Worm (Caenorhabditis elegans): Measurements from ENCODE around the gene T06A10.2.

T06A10.2 gene

DNA sequence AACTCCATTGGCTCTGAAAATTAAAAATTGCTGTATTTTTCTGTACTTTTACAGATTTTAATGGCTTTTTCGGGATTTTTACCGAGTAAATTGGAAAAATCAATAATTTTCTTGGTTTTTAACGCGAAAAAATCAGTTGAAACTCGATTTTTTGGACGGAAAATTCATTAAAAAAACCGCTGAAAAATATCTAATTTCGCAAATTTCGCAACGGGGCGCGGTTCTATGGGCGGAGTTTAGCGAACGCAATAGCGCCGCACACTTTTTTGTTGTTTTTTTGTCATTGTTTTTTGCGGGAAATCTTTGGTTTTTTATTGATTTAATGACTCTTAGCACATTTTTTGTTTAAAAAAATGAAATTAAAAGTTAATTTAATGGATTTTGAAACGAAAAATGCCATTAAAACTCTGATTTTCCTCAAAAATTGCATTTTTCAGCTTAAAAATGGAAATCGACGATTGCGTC is 31.9 kb upstream of the T06A10.2 start, which contains the start of the genes mel-46 and lsy-13 (continued):
- TF ChIP-seq lsl-1 (GFP tag; optimal IDR thresholded peaks at IDR 0.05) (peak; percentile 38), bed-2 (GFP tag; IDR thresholded peaks at IDR 0.05) (no peak), Y53F4B.3 (GFP tag; IDR thresholded peaks at IDR 0.05) (no peak), madf-6 (GFP tag; IDR thresholded peaks at IDR 0.05) (peak; percentile 68), mxl-1 (tag; optimal IDR thresholded peaks at IDR 0.05) (no peak), mcd-1 (GFP tag; IDR thresholded peaks at IDR 0.05) (no peak), hmg-20 (GFP tag; IDR thresholded peaks at IDR 0.05) (no peak), F23B12.7 (tag; optimal IDR thresholded peaks at IDR 0.05; ENCODE audit: insufficient read depth) (peak; percentile 42), T07F8.4 (tag; optimal IDR thresholded peaks at IDR 0.05) (no peak), efl-1 (GFP tag; optimal IDR thresholded peaks at IDR 0.05) (peak; percentile 66), F33H1.4 (GFP tag; IDR thresholded peaks at IDR 0.05) (no peak), him-1 (tag; optimal IDR thresholded peaks at IDR 0.05) (no peak), F39B2.1 (GFP tag; IDR thresholded peaks at IDR 0.05) (no peak), B0261.1 (tag; optimal IDR thresholded peaks at IDR 0.05) (no peak), snpc-1.3 (tag; optimal IDR thresholded peaks at IDR 0.05; ENCODE audit: insufficient read depth) (peak; percentile 10), hsf-1 (GFP tag; IDR thresholded peaks at IDR 0.05) (no peak), K11D2.4 (GFP tag; IDR thresholded peaks at IDR 0.05) (no peak), ztf-25 (GFP tag; IDR thresholded peaks at IDR 0.05) (no peak), F37B4.10 (GFP tag; IDR thresholded peaks at IDR 0.05) (no peak), gei-17 (GFP tag; optimal IDR thresholded peaks at IDR 0.05) (no peak), tlf-1 (GFP tag; optimal IDR thresholded peaks at IDR 0.05) (no peak), pha-4 (tag; optimal IDR thresholded peaks at IDR 0.05) (no peak), hlh-26 (GFP tag; conservative IDR thresholded peaks at IDR 0.05) (no peak), zfh-2 (GFP tag; conservative IDR thresholded peaks at IDR 0.05) (no peak), Y67H2A.10 (GFP tag; conservative IDR thresholded peaks at IDR 0.05) (no peak), hlh-12 (tag; optimal IDR thresholded peaks at IDR 0.05) (no peak), bed-1 (GFP tag; IDR thresholded peaks at IDR 0.05) (no peak), ceh-91 (GFP tag; IDR thresholded peaks at IDR 0.05) (no peak), athp-1 (tag; optimal IDR thresholded peaks at IDR 0.05) (no peak), ztf-3 (GFP tag; optimal IDR thresholded peaks at IDR 0.05) (no peak), ets-4 (GFP tag; optimal IDR thresholded peaks at IDR 0.05) (no peak), F49E8.2 (tag; optimal IDR thresholded peaks at IDR 0.05; ENCODE audit: insufficient read depth) (no peak), repo-1 (tag; optimal IDR thresholded peaks at IDR 0.05) (no peak), hrde-1 (tag; optimal IDR thresholded peaks at IDR 0.05; ENCODE audit: borderline replicate concordance) (no peak), lir-1 (GFP tag; conservative IDR thresholded peaks at IDR 0.05) (no peak), rec-8 (tag; optimal IDR thresholded peaks at IDR 0.05) (no peak), ztf-6 (GFP tag; IDR thresholded peaks at IDR 0.05) (no peak), B0019.2 (GFP tag; conservative IDR thresholded peaks at IDR 0.05) (no peak), chd-7 (tag; optimal IDR thresholded peaks at IDR 0.05) (no peak), aptf-2 (GFP tag; conservative IDR thresholded peaks at IDR 0.05) (no peak), rpc-1 (optimal IDR thresholded peaks at IDR 0.05) (peak; percentile 24), rpc-1 (tag; optimal IDR thresholded peaks at IDR 0.05) (no peak), aptf-3 (GFP tag; IDR thresholded peaks at IDR 0.05) (no peak), nhr-80 (tag; optimal IDR thresholded peaks at IDR 0.05) (peak; percentile 10), nhr-27 (tag; optimal IDR thresholded peaks at IDR 0.05) (no peak), let-526 (GFP tag; IDR thresholded peaks at IDR 0.05) (no peak), F22D6.2 (tag; optimal IDR thresholded peaks at IDR 0.05) (no peak), lin-54 (GFP tag; optimal IDR thresholded peaks at IDR 0.05) (peak; percentile 21), tbp1 (GFP tag; optimal IDR thresholded peaks at IDR 0.05) (peak; percentile 48), sdz-38 (tag; optimal IDR thresholded peaks at IDR 0.05) (no peak)
